Worm (Caenorhabditis elegans) whole organism, L2 larva: ENCODE measurements around the gene Y70G10A.4.

Experiments used
- C34F6.9 ChIP-seq: fragments of 150-350 bp; optimal IDR thresholded peaks from 2 replicates; lab custom pipeline; 2014; ENCODE audit warnings: missing biosample characterization, missing genetic modification characterization
- R02D3.7 ChIP-seq: fragments of 150-350 bp; optimal IDR thresholded peaks from 2 replicates; lab custom pipeline; 2014; ENCODE audit warnings: missing biosample characterization, missing genetic modification characterization
- Y55F3AM.14 ChIP-seq: fragments of 200-800 bp; sonication (Bioruptor generic); optimal IDR thresholded peaks from 2 replicates; lab custom pipeline; 2018; ENCODE audit warnings: mild to moderate bottlenecking, missing genetic modification characterization, missing compliant biosample characterization
- ZK546.5 ChIP-seq: sonication (generic microtip); optimal IDR thresholded peaks from 2 replicates; lab custom pipeline; 2017; ENCODE audit warnings: missing biosample characterization, missing genetic modification characterization
- aly-2 ChIP-seq: fragments of 150-350 bp; optimal IDR thresholded peaks from 2 replicates; lab custom pipeline; 2014; ENCODE audit warnings: missing biosample characterization, missing genetic modification characterization
- ama-1 ChIP-seq: fragments of 150-350 bp; optimal IDR thresholded peaks from 2 replicates; lab custom pipeline; 2018; ENCODE audit warnings: inconsistent platforms
- blmp-1 ChIP-seq: sonication (generic microtip); optimal IDR thresholded peaks from 2 replicates; lab custom pipeline; 2017; ENCODE audit warnings: missing genetic modification characterization, mild to moderate bottlenecking, missing compliant biosample characterization, antibody characterized with exemption, moderate library complexity; ENCODE audit not compliant: insufficient read depth
- ceh-82 ChIP-seq: fragments of 150-350 bp; optimal IDR thresholded peaks from 2 replicates; lab custom pipeline; 2014; ENCODE audit warnings: missing biosample characterization, missing genetic modification characterization
- crh-2 ChIP-seq: sonication (generic microtip); optimal IDR thresholded peaks from 2 replicates; lab custom pipeline; 2017; ENCODE audit warnings: missing biosample characterization, missing genetic modification characterization
- dmd-4 ChIP-seq: sonication (generic microtip); optimal IDR thresholded peaks from 2 replicates; lab custom pipeline; 2017; ENCODE audit warnings: missing biosample characterization, missing genetic modification characterization
- egl-27 ChIP-seq: sonication (generic microtip); optimal IDR thresholded peaks from 3 replicates; lab custom pipeline; 2017; ENCODE audit warnings: missing biosample characterization, missing genetic modification reagents, missing genetic modification characterization
- elt-1 ChIP-seq: fragments of 150-350 bp; optimal IDR thresholded peaks from 2 replicates; lab custom pipeline; 2014; ENCODE audit warnings: missing biosample characterization, missing genetic modification characterization
- elt-3 ChIP-seq: sonication (generic microtip); optimal IDR thresholded peaks from 2 replicates; lab custom pipeline; 2017; ENCODE audit warnings: missing biosample characterization, missing genetic modification characterization
- fos-1 ChIP-seq: fragments of 150-350 bp; optimal IDR thresholded peaks from 2 replicates; lab custom pipeline; 2014; ENCODE audit warnings: missing biosample characterization, missing genetic modification characterization
- gmeb-1 ChIP-seq: fragments of 150-350 bp; optimal IDR thresholded peaks from 2 replicates; lab custom pipeline; 2014; ENCODE audit warnings: missing biosample characterization, missing genetic modification characterization
- lin-11 ChIP-seq: fragments of 150-350 bp; sonication (generic microtip); optimal IDR thresholded peaks from 2 replicates; lab custom pipeline; 2014; ENCODE audit warnings: missing biosample characterization, missing genetic modification characterization, inconsistent platforms, mixed read lengths
- lin-13 ChIP-seq: fragments of 150-350 bp; optimal IDR thresholded peaks from 2 replicates; lab custom pipeline; 2014; ENCODE audit warnings: missing biosample characterization, missing genetic modification reagents, missing genetic modification characterization
- lin-39 ChIP-seq: fragments of 150-350 bp; optimal IDR thresholded peaks from 2 replicates; lab custom pipeline; 2014; ENCODE audit warnings: missing biosample characterization, missing genetic modification reagents, missing genetic modification characterization
- lsy-2 ChIP-seq, 2 experiments: fragments of 150-350 bp in 1 of 2; sonication (generic microtip) in 1 of 2; optimal IDR thresholded peaks; 2 replicates each; lab custom pipeline; 2014 to 2017; ENCODE audit warnings: missing biosample characterization in 2 of 2, missing genetic modification characterization in 2 of 2
- mdl-1 ChIP-seq, 2 experiments: fragments of 150-350 bp in 1 of 2; sonication (generic microtip) in 1 of 2; optimal IDR thresholded peaks; 2 replicates each; lab custom pipeline; 2017; ENCODE audit warnings: missing biosample characterization in 2 of 2, missing genetic modification characterization in 2 of 2
- nhr-10 ChIP-seq: sonication (generic microtip); optimal IDR thresholded peaks from 2 replicates; lab custom pipeline; 2017; ENCODE audit warnings: missing biosample characterization, missing genetic modification characterization
- nhr-12 ChIP-seq: fragments of 150-350 bp; optimal IDR thresholded peaks from 2 replicates; lab custom pipeline; 2014; ENCODE audit warnings: missing biosample characterization, missing genetic modification characterization
- nhr-129 ChIP-seq: fragments of 150-350 bp; optimal IDR thresholded peaks from 2 replicates; lab custom pipeline; 2014; ENCODE audit warnings: missing biosample characterization, missing genetic modification characterization
- nhr-23 ChIP-seq: fragments of 150-350 bp; optimal IDR thresholded peaks from 2 replicates; lab custom pipeline; 2014; ENCODE audit warnings: missing biosample characterization, missing genetic modification reagents, missing genetic modification characterization
- nhr-237 ChIP-seq: fragments of 150-350 bp; optimal IDR thresholded peaks from 2 replicates; lab custom pipeline; 2014; ENCODE audit warnings: missing biosample characterization, missing genetic modification characterization
- nhr-25 ChIP-seq: fragments of 150-350 bp; sonication (generic microtip); optimal IDR thresholded peaks from 3 replicates; lab custom pipeline; 2014; ENCODE audit warnings: missing biosample characterization, missing genetic modification characterization
- nhr-6 ChIP-seq: fragments of 150-350 bp; optimal IDR thresholded peaks from 2 replicates; lab custom pipeline; 2014; ENCODE audit warnings: missing biosample characterization, missing genetic modification characterization
- nhr-77 ChIP-seq: fragments of 150-350 bp; optimal IDR thresholded peaks from 2 replicates; lab custom pipeline; 2014; ENCODE audit warnings: missing biosample characterization, missing genetic modification characterization
- peb-1 ChIP-seq: fragments of 150-350 bp; optimal IDR thresholded peaks from 2 replicates; lab custom pipeline; 2014; ENCODE audit warnings: missing biosample characterization, missing genetic modification characterization
- skn-1 ChIP-seq: sonication (generic microtip); optimal IDR thresholded peaks from 2 replicates; lab custom pipeline; 2017; ENCODE audit warnings: missing biosample characterization, missing genetic modification characterization
- unc-39 ChIP-seq: fragments of 150-350 bp; optimal IDR thresholded peaks from 2 replicates; lab custom pipeline; 2014; ENCODE audit warnings: missing biosample characterization, missing genetic modification characterization
- unc-55 ChIP-seq: fragments of 150-350 bp; sonication (generic microtip); optimal IDR thresholded peaks from 3 replicates; lab custom pipeline; 2014; ENCODE audit warnings: missing biosample characterization, missing genetic modification reagents, missing genetic modification characterization
- unc-62 ChIP-seq: fragments of 150-350 bp; optimal IDR thresholded peaks from 2 replicates; lab custom pipeline; 2014; ENCODE audit warnings: missing biosample characterization, missing genetic modification reagents, missing genetic modification characterization
- ztf-1 ChIP-seq: fragments of 200-800 bp; sonication (Bioruptor generic); conservative IDR thresholded peaks from 2 replicates; pipeline ENCODE4 v1.3.6; 2022; ENCODE audit warnings: missing genetic modification characterization, missing compliant biosample characterization
- ztf-11 ChIP-seq: sonication (generic microtip); optimal IDR thresholded peaks from 2 replicates; lab custom pipeline; 2017; ENCODE audit warnings: missing biosample characterization, missing genetic modification characterization
- ztf-4 ChIP-seq: fragments of 150-350 bp; optimal IDR thresholded peaks from 2 replicates; lab custom pipeline; 2014; ENCODE audit warnings: missing biosample characterization, missing genetic modification characterization

The Y70G10A.4 gene

ce11 chrIII:10199052-10199451 lies 22.9 kb upstream of the Y70G10A.4 start, which contains the start of gene T20G5.8:
Gene T20G5.8, plus strand, starts transcription at chrIII:10199352.
- TF ChIP-seq nhr-77 (tag; lab: Kevin White, UChicago) (no peak), nhr-12 (tag; lab: Kevin White, UChicago) (no peak), C34F6.9 (no peak)
- TF ChIP-seq, all 48 proteins: peak for 0

ce11 chrIII:10201235-10201634 lies 20.7 kb upstream of the Y70G10A.4 start, which contains the start of the genes T20G5.13 and T20G5.12:
Gene T20G5.13, minus strand, starts transcription at chrIII:10201335.
Gene T20G5.12, plus strand, starts transcription at chrIII:10201604.
- no peak for TF ChIP-seq mdl-1 (tag; optimal IDR thresholded peaks at IDR 0.05; lab: Kevin White, UChicago)
- TF ChIP-seq aly-2 (tag; lab: Kevin White, UChicago): no peak
- TF ChIP-seq ceh-82 (tag; lab: Kevin White, UChicago): no peak
- TF ChIP-seq lin-11 (tag; lab: Kevin White, UChicago): no peak
- TF ChIP-seq ztf-11: no peak
- TF ChIP-seq fos-1 (tag; lab: Kevin White, UChicago): no peak
- TF ChIP-seq ztf-1 (GFP tag; lab: Robert Waterston, UW): no peak

ce11 chrIII:10202391-10202790 lies 19.6 kb upstream of the Y70G10A.4 start:
- no peak for TF ChIP-seq lin-39
- no peak for TF ChIP-seq ZK546.5 (tag; lab: Kevin White, UChicago)
- TF ChIP-seq aly-2 (tag; lab: Kevin White, UChicago): no peak
- TF ChIP-seq nhr-23 (tag; lab: Kevin White, UChicago): no peak
- TF ChIP-seq fos-1 (tag; lab: Kevin White, UChicago): no peak
- no peak for TF ChIP-seq lsy-2 (tag; optimal IDR thresholded peaks at IDR 0.05; lab: Kevin White, UChicago)
- TF ChIP-seq ztf-1 (GFP tag; lab: Robert Waterston, UW): no peak
- no peak for TF ChIP-seq dmd-4 (tag; lab: Kevin White, UChicago)
- TF ChIP-seq skn-1 (tag; lab: Kevin White, UChicago): no peak
- TF ChIP-seq, all 48 proteins: peak for 0

- peak in 1 of 2 experiments; percentile 31 for TF ChIP-seq lsy-2 (tag; optimal IDR thresholded peaks at IDR 0.05; lab: Kevin White, UChicago)
- no peak for TF ChIP-seq egl-27
- TF ChIP-seq unc-55 (GFP tag; lab: Kevin White, UChicago): peak; percentile 51
- peak; percentile 50 for TF ChIP-seq C34F6.9
- peak; percentile 25 for TF ChIP-seq gmeb-1
- peak; percentile 19 for TF ChIP-seq crh-2 (tag; lab: Kevin White, UChicago)
- peak; percentile 75 for TF ChIP-seq fos-1 (tag; lab: Kevin White, UChicago)
- peak; percentile 34 for TF ChIP-seq nhr-129 (tag; lab: Kevin White, UChicago)
- TF ChIP-seq unc-62 (GFP tag; lab: Kevin White, UChicago): no peak
- no peak for TF ChIP-seq dmd-4 (tag; lab: Kevin White, UChicago)
- no peak for TF ChIP-seq mdl-1 (tag; optimal IDR thresholded peaks at IDR 0.05; lab: Kevin White, UChicago)
- TF ChIP-seq lin-11 (tag; lab: Kevin White, UChicago): no peak
- no peak for TF ChIP-seq nhr-23 (tag; lab: Kevin White, UChicago)
- TF ChIP-seq, all 48 proteins: peak for 7
Observed at ce11 chrIII:10202894-10203871, 18.8 kb upstream of the Y70G10A.4 start, which contains the start of gene chc-1. Gene chc-1, plus strand, starts transcription at chrIII:10203821.

- TF ChIP-seq nhr-12 (tag; lab: Kevin White, UChicago): no peak
- no peak for TF ChIP-seq lin-11 (tag; lab: Kevin White, UChicago)
- TF ChIP-seq R02D3.7 (tag; lab: Kevin White, UChicago): no peak
- TF ChIP-seq elt-3 (tag; lab: Kevin White, UChicago): no peak
- TF ChIP-seq lin-39: no peak
- no peak for TF ChIP-seq ama-1 (lab: Kevin White, UChicago)
- TF ChIP-seq Y55F3AM.14 (GFP tag; lab: Kevin White, UChicago): no peak
- TF ChIP-seq elt-1 (tag; lab: Kevin White, UChicago): no peak
- no peak for TF ChIP-seq ztf-4 (tag; lab: Kevin White, UChicago)
Observed at ce11 chrIII:10206352-10206751, 15.6 kb upstream of the Y70G10A.4 start.

- TF ChIP-seq nhr-6 (tag; lab: Kevin White, UChicago) (no peak), mdl-1 (tag; optimal IDR thresholded peaks at IDR 0.05; lab: Kevin White, UChicago) (no peak), elt-1 (tag; lab: Kevin White, UChicago) (no peak), C34F6.9 (no peak), nhr-10 (no peak), nhr-25 (no peak), ztf-11 (no peak), egl-27 (no peak), elt-3 (tag; lab: Kevin White, UChicago) (no peak), nhr-23 (tag; lab: Kevin White, UChicago) (no peak), lin-13 (GFP tag; lab: Kevin White, UChicago) (no peak), peb-1 (tag; lab: Kevin White, UChicago) (no peak), lin-39 (no peak), nhr-237 (no peak), blmp-1 (no peak), ztf-1 (GFP tag; lab: Robert Waterston, UW) (no peak), unc-39 (tag; lab: Kevin White, UChicago) (no peak), aly-2 (tag; lab: Kevin White, UChicago) (no peak), nhr-12 (tag; lab: Kevin White, UChicago) (no peak)
Observed at ce11 chrIII:10209703-10210102, 12.3 kb upstream of the Y70G10A.4 start, which contains the start of gene T20G5.9. Gene T20G5.9, plus strand, starts transcription at chrIII:10209840.
